Fruit fly (Drosophila melanogaster): Measurements from ENCODE around the gene alpha-Est10.

- no peak for TF ChIP-seq CTCF (optimal IDR thresholded peaks at IDR 0.05)
- TF ChIP-seq CG8478 (optimal IDR thresholded peaks at IDR 0.05): no peak
Observed at dm6 chr3R:7489902-7490301, 3.7 kb downstream of the alpha-Est10 start.
